Fruit fly (Drosophila melanogaster) S2 (cell line): Measurements from ENCODE around the gene DopEcR.

ENCODE experiments used
- CG8478 ChIP-seq: fragments of >200 bp; optimal IDR thresholded peaks from 2 replicates; lab custom pipeline; 2018
- CTCF ChIP-seq, 2 experiments: fragments of >200 bp; optimal IDR thresholded peaks; 2 replicates each; lab custom pipeline; 2018

The DopEcR gene

DNA sequence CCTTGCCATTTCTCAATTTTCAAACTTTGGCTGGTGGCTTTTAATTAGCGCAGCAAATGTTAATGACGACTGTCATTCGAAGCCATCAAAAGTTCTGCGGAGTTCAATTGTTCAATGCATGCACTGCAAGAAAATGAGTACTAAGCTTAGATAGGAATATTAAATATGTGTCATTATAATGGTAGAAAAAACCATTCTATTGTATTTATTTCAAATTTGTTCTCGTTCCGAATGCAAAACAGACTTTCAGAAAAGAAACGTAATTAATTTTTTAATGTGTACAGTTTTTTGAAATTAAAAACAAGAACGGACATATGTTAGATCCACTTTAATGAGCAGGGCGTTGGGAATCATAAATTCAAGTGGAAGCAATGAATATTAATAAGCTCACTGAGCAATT, 8.9 kb upstream of the DopEcR start:
- TF ChIP-seq CG8478 (lab: Kevin White, UChicago) (no peak), CTCF (optimal IDR thresholded peaks at IDR 0.05; lab: Kevin White, UChicago) (no peak)

DNA sequence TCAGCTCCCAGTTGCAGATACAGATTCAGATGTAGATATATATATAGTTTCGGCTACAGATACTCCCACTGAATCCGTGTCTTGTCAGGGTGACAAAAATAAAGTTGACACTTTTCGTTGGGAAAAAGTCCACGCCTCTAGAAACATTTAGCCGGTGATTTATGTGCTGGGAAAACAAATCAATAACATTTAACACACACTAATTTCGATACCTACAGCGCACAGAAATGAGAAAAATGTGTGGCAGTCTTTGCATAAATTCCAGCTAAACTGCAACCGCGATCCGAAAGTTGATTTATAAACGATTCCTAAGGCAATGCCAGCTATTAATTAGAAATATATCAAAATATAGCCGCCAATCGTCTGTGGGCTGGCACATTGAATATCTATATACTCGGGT, 8.0 kb upstream of the DopEcR start:
- TF ChIP-seq CG8478 (lab: Kevin White, UChicago) (no peak), CTCF (optimal IDR thresholded peaks at IDR 0.05; lab: Kevin White, UChicago) (no peak)

- TF ChIP-seq CG8478 (lab: Kevin White, UChicago) (no peak), CTCF (optimal IDR thresholded peaks at IDR 0.05; lab: Kevin White, UChicago) (no peak)
Measured at dm6 chr3L:4384326-4384662, 4.1 kb upstream of the DopEcR start, which contains the start of gene slow. Gene slow (plus strand): TSS chr3L:4384442.

dm6 chr3L:4383543-4384325, 3.5 kb upstream of the DopEcR start:
- TF ChIP-seq CG8478 (lab: Kevin White, UChicago), result no peak
- no peak for TF ChIP-seq CTCF (optimal IDR thresholded peaks at IDR 0.05; lab: Kevin White, UChicago)

DNA sequence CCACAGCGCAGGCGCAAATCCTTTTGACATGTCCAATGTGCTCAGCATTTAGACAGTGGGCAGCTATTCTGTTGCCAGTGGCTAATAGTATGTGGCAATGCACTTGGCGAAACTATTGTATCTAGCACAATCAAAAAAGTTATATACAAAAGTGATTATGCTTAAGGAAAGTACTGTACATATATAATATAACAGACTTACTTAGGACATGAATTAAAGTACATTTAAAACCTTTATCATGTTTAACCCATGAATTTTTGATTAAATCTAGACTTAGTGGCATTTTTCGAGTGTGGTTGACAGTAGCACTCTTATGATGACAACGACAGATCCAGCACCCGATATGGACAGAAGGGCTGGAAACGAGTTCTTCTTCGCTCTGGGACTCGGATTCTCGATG, 2.9 kb upstream of the DopEcR start:
- no peak for TF ChIP-seq CG8478 (lab: Kevin White, UChicago)
- no peak for TF ChIP-seq CTCF (optimal IDR thresholded peaks at IDR 0.05; lab: Kevin White, UChicago)

- TF ChIP-seq CTCF (optimal IDR thresholded peaks at IDR 0.05; lab: Kevin White, UChicago), result no peak
- no peak for TF ChIP-seq CG8478 (lab: Kevin White, UChicago)
Measured at dm6 chr3L:4382581-4382980, 2.4 kb upstream of the DopEcR start.

DNA sequence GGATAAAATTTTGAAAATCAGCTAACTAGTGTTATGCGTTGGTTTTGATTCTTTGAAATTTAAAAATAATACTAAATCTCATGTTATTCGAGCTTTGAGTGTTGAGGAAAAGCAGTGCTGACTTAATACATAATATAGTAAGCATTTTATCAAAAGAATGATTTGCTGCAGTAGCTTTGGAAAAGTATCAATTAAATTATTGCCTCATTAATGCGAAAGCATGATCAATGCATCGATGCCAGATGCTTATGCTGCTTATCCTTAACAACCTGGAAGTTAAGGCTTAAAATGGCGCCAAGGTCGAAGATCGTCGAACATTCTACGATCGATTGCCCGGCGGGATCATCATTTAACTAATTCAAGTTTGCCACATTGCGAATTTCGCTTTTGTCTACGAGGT, 1.3 kb upstream of the DopEcR start, which contains the start of gene CG32240:
TSS of gene CG32240 (minus strand) at position 101 of the 400 bp plus-strand sequence.
- no peak for TF ChIP-seq CTCF (optimal IDR thresholded peaks at IDR 0.05; lab: Kevin White, UChicago)
- no peak for TF ChIP-seq CG8478 (lab: Kevin White, UChicago)

DNA sequence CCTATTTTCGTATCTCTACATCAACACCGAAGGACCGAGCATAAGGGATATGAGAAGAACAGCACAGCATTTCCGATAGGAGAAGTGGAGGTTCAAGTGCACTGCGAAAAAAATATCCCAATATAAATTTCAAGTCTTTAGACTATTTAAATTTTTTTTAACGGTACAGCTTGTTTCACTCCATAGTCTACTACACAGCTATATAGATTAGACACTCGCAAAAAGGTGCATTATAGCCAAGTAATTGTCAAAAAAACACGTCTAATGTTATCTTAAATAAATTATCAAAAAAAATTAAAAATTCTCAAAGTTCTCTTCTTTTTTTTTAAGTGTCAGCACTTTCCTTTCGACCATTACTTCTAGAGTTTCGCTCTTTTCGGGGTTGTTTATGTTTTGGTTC, 1.3 kb downstream of the DopEcR start:
- TF ChIP-seq CTCF (optimal IDR thresholded peaks at IDR 0.05; lab: Kevin White, UChicago), result no peak
- TF ChIP-seq CG8478 (lab: Kevin White, UChicago), result no peak

- TF ChIP-seq CG8478 (lab: Kevin White, UChicago), result no peak
- no peak for TF ChIP-seq CTCF (optimal IDR thresholded peaks at IDR 0.05; lab: Kevin White, UChicago)
Measured at dm6 chr3L:4377496-4377895, 2.7 kb downstream of the DopEcR start.

- no peak for TF ChIP-seq CG8478 (lab: Kevin White, UChicago)
- TF ChIP-seq CTCF (optimal IDR thresholded peaks at IDR 0.05; lab: Kevin White, UChicago), result no peak
Measured at dm6 chr3L:4375675-4376366, 4.4 kb downstream of the DopEcR start.

dm6 chr3L:4371978-4372377, 8.2 kb downstream of the DopEcR start:
- TF ChIP-seq CG8478 (lab: Kevin White, UChicago) (no peak), CTCF (optimal IDR thresholded peaks at IDR 0.05; lab: Kevin White, UChicago) (no peak)

- TF ChIP-seq CG8478 (lab: Kevin White, UChicago), result no peak
- TF ChIP-seq CTCF (optimal IDR thresholded peaks at IDR 0.05; lab: Kevin White, UChicago), result no peak
Measured at dm6 chr3L:4367339-4367738, 12.8 kb downstream of the DopEcR start, which contains the start of gene CG11342. Gene CG11342 (minus strand): TSS chr3L:4367458.

DNA sequence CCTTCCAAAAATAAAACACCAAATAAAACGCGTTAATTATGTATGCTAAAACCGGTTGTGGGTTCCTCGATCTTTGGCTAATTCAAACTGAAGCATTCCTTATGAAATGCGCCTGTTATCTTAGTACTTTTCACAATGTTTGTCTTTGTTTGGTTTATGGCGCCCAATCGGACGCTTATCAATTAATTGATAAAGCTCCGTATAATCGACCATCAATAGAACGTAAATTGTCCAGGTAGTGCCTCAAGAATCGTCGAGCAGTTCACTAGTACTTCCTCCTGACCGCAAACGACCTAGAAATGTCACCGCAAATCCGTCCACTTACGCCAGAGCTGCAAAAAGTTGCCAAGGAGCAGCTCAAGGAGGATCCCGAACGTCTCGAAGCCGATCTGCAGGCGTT, 15.0 kb downstream of the DopEcR start, which contains the start of gene CG33514:
TSS of gene CG33514 (plus strand) at position 238 of the 400 bp plus-strand sequence.
- no peak for TF ChIP-seq CTCF (optimal IDR thresholded peaks at IDR 0.05; lab: Kevin White, UChicago)
- no peak for TF ChIP-seq CG8478 (lab: Kevin White, UChicago)

- peak in 1 of 2 experiments; percentile 19 for TF ChIP-seq CTCF (optimal IDR thresholded peaks at IDR 0.05; lab: Kevin White, UChicago)
- TF ChIP-seq CG8478 (lab: Kevin White, UChicago), result no peak
Measured at dm6 chr3L:4363887-4364794, 16.0 kb downstream of the DopEcR start, which contains the start of the genes Cip4 and mRpS6. Gene Cip4 (minus strand): TSS chr3L:4364102. Gene mRpS6 (plus strand): TSS chr3L:4364550.
